Fruit fly (Drosophila melanogaster) whole organism, embryonic: ENCODE results near the gene CG43850.

ENCODE experiments used
- ATbp ChIP-seq: fragments of 200-800 bp; sonication (Bioruptor generic); optimal IDR thresholded peaks from 2 replicates; lab custom pipeline; 2017; ENCODE audit warnings: missing biosample characterization, mild to moderate bottlenecking, missing genetic modification characterization, missing genetic modification reagents
- Atf-2 ChIP-seq: fragments of 200-800 bp; sonication (Bioruptor generic); optimal IDR thresholded peaks from 2 replicates; lab custom pipeline; 2016; ENCODE audit warnings: missing biosample characterization, missing genetic modification characterization
- CG10209 ChIP-seq: fragments of 200-800 bp; sonication (Bioruptor generic); optimal IDR thresholded peaks from 3 replicates; lab custom pipeline; 2017; ENCODE audit warnings: missing biosample characterization, mild to moderate bottlenecking, missing genetic modification characterization, missing genetic modification reagents
- CG10274 ChIP-seq: fragments of 200-800 bp; sonication (Bioruptor generic); optimal IDR thresholded peaks from 3 replicates; lab custom pipeline; 2017; ENCODE audit warnings: missing biosample characterization, mild to moderate bottlenecking, missing genetic modification characterization
- CG11456 ChIP-seq: fragments of 200-800 bp; sonication (Bioruptor generic); IDR thresholded peaks from 3 replicates; pipeline ENCODE4 v1.3.6; 2022; ENCODE audit warnings: missing biosample characterization, missing genetic modification characterization
- CG11696 ChIP-seq: fragments of 200-800 bp; sonication (Bioruptor generic); IDR thresholded peaks from 2 replicates; pipeline ENCODE4 v1.3.6; 2022; ENCODE audit warnings: missing biosample characterization, missing genetic modification characterization
- CG12391 ChIP-seq: fragments of 200-800 bp; sonication (Bioruptor generic); optimal IDR thresholded peaks from 3 replicates; lab custom pipeline; 2018; ENCODE audit warnings: missing biosample characterization, mild to moderate bottlenecking, missing genetic modification characterization, moderate library complexity
- CG13123 ChIP-seq: fragments of 200-800 bp; sonication (Bioruptor generic); optimal IDR thresholded peaks from 2 replicates; lab custom pipeline; 2016; ENCODE audit warnings: missing biosample characterization, missing genetic modification characterization
- CG15269 ChIP-seq: fragments of 200-800 bp; sonication (Bioruptor generic); optimal IDR thresholded peaks from 2 replicates; lab custom pipeline; 2018; ENCODE audit warnings: missing biosample characterization, mild to moderate bottlenecking, missing genetic modification characterization, moderate library complexity
- CG15479 ChIP-seq: fragments of 200-800 bp; sonication (Bioruptor generic); optimal IDR thresholded peaks from 3 replicates; lab custom pipeline; 2019; ENCODE audit warnings: missing biosample characterization, mild to moderate bottlenecking, missing genetic modification characterization, moderate library complexity
- CG16863 ChIP-seq: fragments of 200-800 bp; sonication (Bioruptor generic); optimal IDR thresholded peaks from 3 replicates; lab custom pipeline; 2016; ENCODE audit warnings: missing biosample characterization, missing genetic modification characterization
- CG17328 ChIP-seq: fragments of 200-800 bp; sonication (Bioruptor generic); IDR thresholded peaks from 2 replicates; pipeline ENCODE4 v1.3.6; 2022; ENCODE audit warnings: missing biosample characterization, missing genetic modification characterization
- CG17612 ChIP-seq: fragments of 200-800 bp; sonication (Bioruptor generic); IDR thresholded peaks from 2 replicates; pipeline ENCODE4 v1.3.6; 2022; ENCODE audit warnings: missing biosample characterization, missing genetic modification characterization
- CG2678 ChIP-seq: fragments of 200-800 bp; sonication (Bioruptor generic); optimal IDR thresholded peaks from 3 replicates; lab custom pipeline; 2019; ENCODE audit warnings: missing biosample characterization, mild to moderate bottlenecking, missing genetic modification characterization, moderate library complexity
- CG2712 ChIP-seq: fragments of 200-800 bp; optimal IDR thresholded peaks from 3 replicates; lab custom pipeline; 2019; ENCODE audit warnings: missing biosample characterization, mild to moderate bottlenecking, missing genetic modification characterization, moderate library complexity
- CG32772 ChIP-seq: fragments of 200-800 bp; sonication (Bioruptor generic); IDR thresholded peaks from 2 replicates; pipeline ENCODE4 v1.3.6; 2022; ENCODE audit warnings: missing biosample characterization, missing genetic modification characterization
- CG33213 ChIP-seq: fragments of 200-800 bp; sonication (Bioruptor generic); optimal IDR thresholded peaks from 3 replicates; lab custom pipeline; 2016; ENCODE audit warnings: missing biosample characterization, missing genetic modification characterization
- CG33557 ChIP-seq: fragments of 200-800 bp; sonication (Bioruptor generic); optimal IDR thresholded peaks from 2 replicates; lab custom pipeline; 2019; ENCODE audit warnings: missing biosample characterization, mild to moderate bottlenecking, missing genetic modification characterization, moderate library complexity
- CG34224 ChIP-seq: fragments of 200-800 bp; sonication (Bioruptor generic); IDR thresholded peaks from 3 replicates; pipeline ENCODE4 v1.3.6; 2022; ENCODE audit warnings: missing biosample characterization, missing genetic modification characterization; ENCODE audit not compliant: partially characterized antibody
- CG6254 ChIP-seq: fragments of 200-800 bp; sonication (Bioruptor generic); optimal IDR thresholded peaks from 3 replicates; lab custom pipeline; 2017; ENCODE audit warnings: mild to moderate bottlenecking, missing biosample characterization, missing genetic modification reagents, missing genetic modification characterization
- CG7745 ChIP-seq: fragments of 200-800 bp; sonication (Bioruptor generic); optimal IDR thresholded peaks from 2 replicates; lab custom pipeline; 2018; ENCODE audit warnings: missing biosample characterization, mild to moderate bottlenecking, missing genetic modification characterization, moderate library complexity
- CG7963 ChIP-seq: fragments of 200-800 bp; sonication (Bioruptor generic); IDR thresholded peaks from 3 replicates; pipeline ENCODE4 v1.3.6; 2022; ENCODE audit warnings: missing biosample characterization, missing genetic modification characterization; ENCODE audit not compliant: partially characterized antibody
- CG8290 ChIP-seq, 3 experiments: fragments of 200-800 bp; sonication (Bioruptor generic); optimal IDR thresholded peaks; 2 replicates each; lab custom pipeline; 2016 to 2019; ENCODE audit warnings: missing biosample characterization in 3 of 3, missing genetic modification characterization in 3 of 3, mild to moderate bottlenecking in 2 of 3, moderate library complexity in 1 of 3
- CG9797 ChIP-seq: fragments of 200-800 bp; sonication (Bioruptor generic); optimal IDR thresholded peaks from 3 replicates; lab custom pipeline; 2018; ENCODE audit warnings: missing biosample characterization, mild to moderate bottlenecking, missing genetic modification characterization
- Dip3 ChIP-seq: fragments of 200-800 bp; sonication (Bioruptor generic); optimal IDR thresholded peaks from 3 replicates; lab custom pipeline; 2016; ENCODE audit warnings: missing biosample characterization, missing genetic modification characterization
- E2f2 ChIP-seq: fragments of 200-800 bp; sonication (Bioruptor generic); IDR thresholded peaks from 2 replicates; pipeline ENCODE4 v1.3.6; 2022; ENCODE audit warnings: missing biosample characterization, missing genetic modification characterization
- Gsc ChIP-seq: fragments of 200-800 bp; sonication (Bioruptor generic); IDR thresholded peaks from 2 replicates; pipeline ENCODE4 v1.3.6; 2022; ENCODE audit warnings: missing biosample characterization, missing genetic modification characterization
- Sry-δ ChIP-seq: fragments of 200-800 bp; sonication (Bioruptor generic); optimal IDR thresholded peaks from 2 replicates; lab custom pipeline; 2016; ENCODE audit warnings: missing biosample characterization, missing genetic modification characterization
- caup ChIP-seq: fragments of 200-800 bp; sonication (Bioruptor generic); optimal IDR thresholded peaks from 3 replicates; lab custom pipeline; 2017; ENCODE audit warnings: missing biosample characterization, mild to moderate bottlenecking, missing genetic modification characterization, moderate library complexity; ENCODE audit not compliant: severe bottlenecking
- cwo ChIP-seq: fragments of 200-800 bp; sonication (Bioruptor generic); optimal IDR thresholded peaks from 3 replicates; lab custom pipeline; 2017; ENCODE audit warnings: missing biosample characterization, missing genetic modification characterization, mild to moderate bottlenecking, moderate library complexity, missing genetic modification reagents
- da ChIP-seq: fragments of 200-800 bp; sonication (Bioruptor generic); optimal IDR thresholded peaks from 2 replicates; lab custom pipeline; 2016; ENCODE audit warnings: missing biosample characterization, missing genetic modification characterization
- dimm ChIP-seq: fragments of 200-800 bp; sonication (Bioruptor generic); IDR thresholded peaks from 2 replicates; pipeline ENCODE4 v1.3.6; 2022; ENCODE audit warnings: missing biosample characterization, missing genetic modification characterization
- esg ChIP-seq: fragments of 200-800 bp; sonication (Bioruptor generic); conservative IDR thresholded peaks from 2 replicates; pipeline ENCODE4 v1.3.6; 2022; ENCODE audit warnings: missing biosample characterization, missing genetic modification characterization
- gcm2 ChIP-seq: fragments of 200-800 bp; sonication (Bioruptor generic); optimal IDR thresholded peaks from 2 replicates; lab custom pipeline; 2016; ENCODE audit warnings: missing biosample characterization, missing genetic modification characterization
- gsb ChIP-seq: fragments of 200-800 bp; sonication (Bioruptor generic); IDR thresholded peaks from 2 replicates; pipeline ENCODE4 v1.3.6; 2022; ENCODE audit warnings: missing biosample characterization, missing genetic modification characterization
- her ChIP-seq: fragments of 200-800 bp; sonication (Bioruptor generic); optimal IDR thresholded peaks from 2 replicates; lab custom pipeline; 2016; ENCODE audit warnings: missing biosample characterization, missing genetic modification characterization
- hth ChIP-seq: fragments of >200 bp; optimal IDR thresholded peaks from 2 replicates; lab custom pipeline; 2017; ENCODE audit warnings: inconsistent platforms
- inv ChIP-seq: fragments of 200-800 bp; sonication (Bioruptor generic); IDR thresholded peaks from 2 replicates; pipeline ENCODE4 v1.3.6; 2022; ENCODE audit warnings: missing biosample characterization, missing genetic modification characterization; ENCODE audit not compliant: partially characterized antibody
- jigr1 ChIP-seq: fragments of 200-800 bp; sonication (Bioruptor generic); IDR thresholded peaks from 3 replicates; pipeline ENCODE4 v1.3.6; 2022; ENCODE audit warnings: missing biosample characterization, missing genetic modification characterization
- lab ChIP-seq: fragments of 200-800 bp; sonication (Bioruptor generic); optimal IDR thresholded peaks from 3 replicates; lab custom pipeline; 2017; ENCODE audit warnings: missing biosample characterization, missing genetic modification characterization, mild to moderate bottlenecking, moderate library complexity, missing genetic modification reagents
- p53 ChIP-seq: fragments of 200-800 bp; sonication (Bioruptor generic); optimal IDR thresholded peaks from 2 replicates; lab custom pipeline; 2016; ENCODE audit warnings: missing biosample characterization, missing genetic modification characterization
- pita ChIP-seq: fragments of 200-800 bp; sonication (Bioruptor generic); optimal IDR thresholded peaks from 2 replicates; lab custom pipeline; 2017; ENCODE audit warnings: missing biosample characterization, mild to moderate bottlenecking, missing genetic modification characterization
- scrt ChIP-seq: fragments of 200-800 bp; sonication (Bioruptor generic); optimal IDR thresholded peaks from 2 replicates; lab custom pipeline; 2018; ENCODE audit warnings: missing biosample characterization, mild to moderate bottlenecking, missing genetic modification characterization, moderate library complexity
- shn ChIP-seq: fragments of 200-800 bp; sonication (Bioruptor generic); optimal IDR thresholded peaks from 3 replicates; lab custom pipeline; 2016; ENCODE audit warnings: missing biosample characterization, missing genetic modification characterization
- sim ChIP-seq: fragments of 200-800 bp; sonication (Bioruptor generic); IDR thresholded peaks from 2 replicates; pipeline ENCODE4 v1.3.6; 2022; ENCODE audit warnings: missing biosample characterization, missing genetic modification characterization
- so ChIP-seq: fragments of 200-800 bp; sonication (Bioruptor generic); IDR thresholded peaks from 3 replicates; pipeline ENCODE4 v1.3.6; 2022; ENCODE audit warnings: missing biosample characterization, missing genetic modification characterization
- tll ChIP-seq, 2 experiments: fragments of 200-800 bp in 1 of 2; fragments of >200 bp in 1 of 2; sonication (Bioruptor generic) in 1 of 2; optimal IDR thresholded peaks; 2 replicates each; lab custom pipeline; 2017 to 2019; ENCODE audit warnings: missing biosample characterization in 2 of 2, missing genetic modification characterization in 2 of 2, mild to moderate bottlenecking in 1 of 2, moderate library complexity in 1 of 2
- trem ChIP-seq: fragments of 200-800 bp; optimal IDR thresholded peaks from 3 replicates; lab custom pipeline; 2019; ENCODE audit warnings: missing biosample characterization, mild to moderate bottlenecking, missing genetic modification characterization, moderate library complexity
- twi ChIP-seq: fragments of 200-800 bp; optimal IDR thresholded peaks from 2 replicates; lab custom pipeline; 2019; ENCODE audit warnings: missing biosample characterization, mild to moderate bottlenecking, missing genetic modification characterization, moderate library complexity
- vvl ChIP-seq: fragments of 200-800 bp; sonication (Bioruptor generic); IDR thresholded peaks from 2 replicates; pipeline ENCODE4 v1.3.6; 2022; ENCODE audit warnings: missing biosample characterization, missing genetic modification characterization

The CG43850 gene

DNA sequence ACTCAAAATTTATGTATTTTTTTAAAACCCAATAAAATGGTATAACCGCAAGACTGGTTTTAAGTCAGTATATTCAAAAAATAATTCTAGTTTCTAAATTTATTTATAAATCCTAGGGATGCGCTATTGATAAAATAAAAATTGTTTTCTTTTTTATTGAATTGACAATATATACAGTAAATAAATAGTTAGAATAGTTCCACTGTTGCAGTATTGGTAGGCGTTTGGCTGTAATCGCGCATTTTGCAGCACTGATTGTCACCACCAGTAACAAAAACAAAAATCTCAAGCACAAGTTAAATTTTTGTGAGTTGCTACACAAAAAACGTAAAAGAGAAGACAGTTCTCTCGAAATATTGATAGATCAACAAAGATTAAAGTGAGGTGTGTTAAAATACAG, 46.3 kb upstream of the CG43850 start, which contains the start of gene CG31855 (continued):
- TF ChIP-seq CG12391 (tag; lab: Kevin White, UChicago) (peak; percentile 88), CG10209 (peak; percentile 76), CG7745 (tag; lab: Kevin White, UChicago) (no peak), scrt (peak; percentile 66), so (GFP tag; lab: Robert Waterston, UW) (peak; percentile 72; the same call in 2 of the 3 replicates), twi (peak; percentile 36), CG2712 (tag; lab: Kevin White, UChicago) (peak; percentile 80), p53 (no peak), gcm2 (GFP tag; lab: Kevin White, UChicago) (peak; percentile 72), CG11696 (GFP tag; lab: Robert Waterston, UW) (peak; percentile 25; the same call in 1 of the 2 replicates), cwo (GFP tag; lab: Kevin White, UChicago) (peak; percentile 68), vvl (GFP tag; lab: Robert Waterston, UW) (peak; percentile 92), CG33213 (GFP tag; lab: Kevin White, UChicago) (peak; percentile 50), caup (GFP tag; lab: Kevin White, UChicago) (peak; percentile 87), tll (GFP tag; optimal IDR thresholded peaks at IDR 0.05; lab: Kevin White, UChicago) (no peak), da (GFP tag; lab: Kevin White, UChicago) (peak; percentile 17), esg (peak; percentile 52), jigr1 (GFP tag; lab: Robert Waterston, UW) (no peak), CG11456 (GFP tag; lab: Robert Waterston, UW) (peak; percentile 90), CG2678 (tag; lab: Kevin White, UChicago) (peak; percentile 81), trem (peak; percentile 74), ATbp (GFP tag; lab: Kevin White, UChicago) (peak; percentile 61), CG8290 (GFP tag; optimal IDR thresholded peaks at IDR 0.05; lab: Kevin White, UChicago) (peak; percentile 72), CG8290 (tag; optimal IDR thresholded peaks at IDR 0.05; lab: Kevin White, UChicago) (no peak), CG7963 (GFP tag; lab: Robert Waterston, UW) (no peak), pita (no peak), CG9797 (GFP tag; lab: Kevin White, UChicago) (no peak), inv (no peak), CG33557 (GFP tag; lab: Kevin White, UChicago) (peak; percentile 67), CG34224 (no peak; the same call in 2 of the 3 replicates), CG17612 (GFP tag; lab: Robert Waterston, UW) (peak; percentile 39), Sry-δ (peak; percentile 35), her (GFP tag; lab: Kevin White, UChicago) (peak; percentile 73), CG15269 (tag; lab: Kevin White, UChicago) (peak; percentile 85), CG13123 (peak; percentile 82), Gsc (GFP tag; lab: Robert Waterston, UW) (no peak), CG17328 (GFP tag; lab: Robert Waterston, UW) (peak; percentile 83), CG32772 (GFP tag; lab: Robert Waterston, UW) (peak; percentile 78), CG10274 (GFP tag; lab: Kevin White, UChicago) (no peak), CG15479 (GFP tag; lab: Kevin White, UChicago) (no peak), Dip3 (GFP tag; lab: Kevin White, UChicago) (peak; percentile 51), CG6254 (GFP tag; lab: Kevin White, UChicago) (peak; percentile 17), E2f2 (peak; percentile 49; the same call in 1 of the 2 replicates), shn (peak; percentile 50), Atf-2 (GFP tag; lab: Kevin White, UChicago) (peak; percentile 54), dimm (0 out of 2 replicates have a peak, but pooled peaks have one; percentile 53), gsb (GFP tag; lab: Robert Waterston, UW) (peak; percentile 52; the same call in 1 of the 2 replicates), hth (no peak), CG16863 (GFP tag; lab: Kevin White, UChicago) (peak; percentile 63), sim (GFP tag; lab: Robert Waterston, UW) (no peak), lab (GFP tag; lab: Kevin White, UChicago) (peak; percentile 91)
